Worm (Caenorhabditis elegans): ENCODE results near the gene F26F2.3.

ce11 chrV:20561795-20562194 lies 4.6 kb downstream of the F26F2.3 start, which contains the start of gene F26F2.1:
- TF ChIP-seq hmbx-1 (tag; optimal IDR thresholded peaks at IDR 0.05): no peak
- no peak for TF ChIP-seq sea-1 (GFP tag; conservative IDR thresholded peaks at IDR 0.05)
- no peak for TF ChIP-seq hmg-4 (GFP tag; optimal IDR thresholded peaks at IDR 0.05)
- no peak for TF ChIP-seq flt-1 (GFP tag; IDR thresholded peaks at IDR 0.05)
- no peak for TF ChIP-seq ama-1 (optimal IDR thresholded peaks at IDR 0.05)
- TF ChIP-seq B0310.2 (tag; optimal IDR thresholded peaks at IDR 0.05): no peak

All from whole organism, early embryonic.